Worm (Caenorhabditis elegans): ENCODE results near the gene F35E8.1.

DNA sequence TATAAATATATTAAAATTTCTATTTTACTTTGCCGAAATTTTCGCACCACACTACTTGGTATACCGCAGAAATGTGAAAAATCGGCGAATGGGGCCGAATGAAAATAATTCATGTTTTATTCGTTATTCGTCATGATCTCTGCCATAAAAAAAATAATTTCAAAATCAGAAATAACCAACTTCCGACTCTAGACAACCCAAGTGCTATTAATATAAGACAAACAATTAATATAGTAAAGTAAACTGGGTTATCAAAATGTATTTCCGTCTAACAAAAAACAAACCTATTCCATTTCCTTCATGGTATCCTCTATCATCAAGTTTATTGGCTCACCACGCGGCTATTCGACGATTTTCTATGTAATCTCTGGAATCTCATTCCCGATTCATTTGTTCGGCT, 39.6 kb downstream of the F35E8.1 start, which contains the start of gene srh-293:
- TF ChIP-seq pha-4 (tag; optimal IDR thresholded peaks at IDR 0.05) = no peak
- TF ChIP-seq ama-1 (optimal IDR thresholded peaks at IDR 0.05) = no peak
- no peak for TF ChIP-seq nfya-1 (tag; optimal IDR thresholded peaks at IDR 0.05)
- no peak for TF ChIP-seq unc-86 (tag; optimal IDR thresholded peaks at IDR 0.05)
- no peak for TF ChIP-seq nhr-11 (tag; optimal IDR thresholded peaks at IDR 0.05)
- TF ChIP-seq ttx-3 (tag; optimal IDR thresholded peaks at IDR 0.05) = no peak
